Fruit fly (Drosophila melanogaster): ENCODE results near the gene CG10477.

Gene CG10477

dm6 chr3L:5996520-5996919 is 37.9 kb downstream of the CG10477 start:
- TF ChIP-seq Mnt (GFP tag; optimal IDR thresholded peaks at IDR 0.05), result no peak
- TF ChIP-seq tj (GFP tag; optimal IDR thresholded peaks at IDR 0.05), result no peak
- no peak for TF ChIP-seq CG5204 (GFP tag; optimal IDR thresholded peaks at IDR 0.05)
- TF ChIP-seq CG33017 (tag; optimal IDR thresholded peaks at IDR 0.05), result no peak

- TF ChIP-seq CG12768 (GFP tag; optimal IDR thresholded peaks at IDR 0.05) (no peak), Crg-1 (GFP tag; optimal IDR thresholded peaks at IDR 0.05) (no peak), CG7101 (tag; optimal IDR thresholded peaks at IDR 0.05) (no peak), kay (GFP tag; ENCODE audit: borderline replicate concordance) (no peak), Mnt (GFP tag; optimal IDR thresholded peaks at IDR 0.05) (no peak), cnc (optimal IDR thresholded peaks at IDR 0.05) (no peak), bab1 (GFP tag; optimal IDR thresholded peaks at IDR 0.05) (no peak), Hr96 (GFP tag; optimal IDR thresholded peaks at IDR 0.05) (no peak), tj (GFP tag; optimal IDR thresholded peaks at IDR 0.05) (no peak), CG33017 (tag; optimal IDR thresholded peaks at IDR 0.05) (no peak), CG11617 (GFP tag; optimal IDR thresholded peaks at IDR 0.05) (no peak), cic (GFP tag; optimal IDR thresholded peaks at IDR 0.05) (no peak), Clk (GFP tag; optimal IDR thresholded peaks at IDR 0.05) (no peak), CG7045 (GFP tag; optimal IDR thresholded peaks at IDR 0.05) (no peak), CG1620 (GFP tag; optimal IDR thresholded peaks at IDR 0.05) (no peak), CG14711 (tag; optimal IDR thresholded peaks at IDR 0.05) (no peak), ovo (GFP tag; optimal IDR thresholded peaks at IDR 0.05) (no peak), CG5204 (GFP tag; optimal IDR thresholded peaks at IDR 0.05) (no peak), toe (GFP tag; optimal IDR thresholded peaks at IDR 0.05) (no peak), pad (GFP tag; optimal IDR thresholded peaks at IDR 0.05) (no peak)
Observed at dm6 chr3L:5993701-5994499, 40.5 kb downstream of the CG10477 start.

dm6 chr3L:5992916-5993315 is 41.5 kb downstream of the CG10477 start:
- no peak for TF ChIP-seq CG33017 (tag; optimal IDR thresholded peaks at IDR 0.05)
- no peak for TF ChIP-seq CG7101 (tag; optimal IDR thresholded peaks at IDR 0.05)
- no peak for TF ChIP-seq CG12768 (GFP tag; optimal IDR thresholded peaks at IDR 0.05)
- TF ChIP-seq pad (GFP tag; optimal IDR thresholded peaks at IDR 0.05), result no peak
- no peak for TF ChIP-seq Clk (GFP tag; optimal IDR thresholded peaks at IDR 0.05)
- TF ChIP-seq CG11617 (GFP tag; optimal IDR thresholded peaks at IDR 0.05), result no peak
- no peak for TF ChIP-seq cic (GFP tag; optimal IDR thresholded peaks at IDR 0.05)
- no peak for TF ChIP-seq ovo (GFP tag; optimal IDR thresholded peaks at IDR 0.05)
- no peak for TF ChIP-seq Crg-1 (GFP tag; optimal IDR thresholded peaks at IDR 0.05)
- TF ChIP-seq tj (GFP tag; optimal IDR thresholded peaks at IDR 0.05), result no peak
- TF ChIP-seq bab1 (GFP tag; optimal IDR thresholded peaks at IDR 0.05), result no peak
- no peak for TF ChIP-seq CG1620 (GFP tag; optimal IDR thresholded peaks at IDR 0.05)
- no peak for TF ChIP-seq CG7045 (GFP tag; optimal IDR thresholded peaks at IDR 0.05)
- no peak for TF ChIP-seq cnc (optimal IDR thresholded peaks at IDR 0.05)
- TF ChIP-seq CG14711 (tag; optimal IDR thresholded peaks at IDR 0.05), result no peak
- no peak for TF ChIP-seq Hr96 (GFP tag; optimal IDR thresholded peaks at IDR 0.05)
- no peak for TF ChIP-seq kay (GFP tag; ENCODE audit: borderline replicate concordance)
- TF ChIP-seq toe (GFP tag; optimal IDR thresholded peaks at IDR 0.05), result no peak
- TF ChIP-seq Mnt (GFP tag; optimal IDR thresholded peaks at IDR 0.05), result no peak

dm6 chr3L:5992249-5992648 is 42.2 kb downstream of the CG10477 start:
- no peak for TF ChIP-seq cnc (optimal IDR thresholded peaks at IDR 0.05)
- no peak for TF ChIP-seq kay (GFP tag; ENCODE audit: borderline replicate concordance)
- no peak for TF ChIP-seq Clk (GFP tag; optimal IDR thresholded peaks at IDR 0.05)
- no peak for TF ChIP-seq toe (GFP tag; optimal IDR thresholded peaks at IDR 0.05)
- TF ChIP-seq Mnt (GFP tag; optimal IDR thresholded peaks at IDR 0.05), result no peak
- TF ChIP-seq bab1 (GFP tag; optimal IDR thresholded peaks at IDR 0.05), result no peak
- no peak for TF ChIP-seq CG11617 (GFP tag; optimal IDR thresholded peaks at IDR 0.05)
- TF ChIP-seq CG33017 (tag; optimal IDR thresholded peaks at IDR 0.05), result no peak
- TF ChIP-seq CG12768 (GFP tag; optimal IDR thresholded peaks at IDR 0.05), result no peak
- TF ChIP-seq CG5204 (GFP tag; optimal IDR thresholded peaks at IDR 0.05), result no peak
- no peak for TF ChIP-seq tj (GFP tag; optimal IDR thresholded peaks at IDR 0.05)
- TF ChIP-seq ovo (GFP tag; optimal IDR thresholded peaks at IDR 0.05), result no peak
- no peak for TF ChIP-seq cic (GFP tag; optimal IDR thresholded peaks at IDR 0.05)
- no peak for TF ChIP-seq CG1620 (GFP tag; optimal IDR thresholded peaks at IDR 0.05)
- no peak for TF ChIP-seq Crg-1 (GFP tag; optimal IDR thresholded peaks at IDR 0.05)

dm6 chr3L:5989391-5990156 is 44.8 kb downstream of the CG10477 start:
- no peak for TF ChIP-seq pad (GFP tag; optimal IDR thresholded peaks at IDR 0.05)
- no peak for TF ChIP-seq kay (GFP tag; ENCODE audit: borderline replicate concordance)
- TF ChIP-seq toe (GFP tag; optimal IDR thresholded peaks at IDR 0.05), result no peak
- no peak for TF ChIP-seq CG12768 (GFP tag; optimal IDR thresholded peaks at IDR 0.05)
- no peak for TF ChIP-seq cnc (optimal IDR thresholded peaks at IDR 0.05)
- no peak for TF ChIP-seq bab1 (GFP tag; optimal IDR thresholded peaks at IDR 0.05)
- TF ChIP-seq Clk (GFP tag; optimal IDR thresholded peaks at IDR 0.05), result no peak
- no peak for TF ChIP-seq CG1620 (GFP tag; optimal IDR thresholded peaks at IDR 0.05)
- TF ChIP-seq CG5204 (GFP tag; optimal IDR thresholded peaks at IDR 0.05), result no peak
- no peak for TF ChIP-seq cic (GFP tag; optimal IDR thresholded peaks at IDR 0.05)
- no peak for TF ChIP-seq ovo (GFP tag; optimal IDR thresholded peaks at IDR 0.05)
- no peak for TF ChIP-seq Mnt (GFP tag; optimal IDR thresholded peaks at IDR 0.05)
- TF ChIP-seq CG14711 (tag; optimal IDR thresholded peaks at IDR 0.05), result no peak
- no peak for TF ChIP-seq CG33017 (tag; optimal IDR thresholded peaks at IDR 0.05)
- no peak for TF ChIP-seq Hr96 (GFP tag; optimal IDR thresholded peaks at IDR 0.05)
- TF ChIP-seq CG7101 (tag; optimal IDR thresholded peaks at IDR 0.05), result no peak
- TF ChIP-seq tj (GFP tag; optimal IDR thresholded peaks at IDR 0.05), result no peak
- TF ChIP-seq CG11617 (GFP tag; optimal IDR thresholded peaks at IDR 0.05), result no peak
- TF ChIP-seq CG7045 (GFP tag; optimal IDR thresholded peaks at IDR 0.05), result no peak
- TF ChIP-seq Crg-1 (GFP tag; optimal IDR thresholded peaks at IDR 0.05), result no peak
